Fruit fly (Drosophila melanogaster): ENCODE measurements around the gene Chc.

Gene Chc

DNA sequence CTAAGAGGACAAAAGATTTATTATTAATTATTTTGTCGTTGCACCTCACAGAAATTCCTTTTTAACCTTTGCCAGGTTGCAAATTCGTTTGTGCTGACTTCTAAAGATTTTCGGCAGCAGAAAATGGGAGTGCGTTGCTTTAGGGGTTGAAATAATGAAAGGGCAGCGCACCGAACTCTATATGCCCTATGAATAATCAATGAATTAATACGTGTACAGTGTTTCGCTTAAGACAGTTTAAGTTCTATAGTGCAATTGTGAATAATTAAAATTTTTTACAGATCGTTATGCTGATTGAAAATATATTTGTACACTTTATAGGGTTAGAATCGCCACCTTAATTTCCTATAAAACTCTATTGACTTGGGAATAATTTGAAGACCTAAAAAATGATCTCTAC is 19.2 kb downstream of the Chc start:
- TF ChIP-seq CG17806 (tag; optimal IDR thresholded peaks at IDR 0.05) (no peak), CG15710 (tag; optimal IDR thresholded peaks at IDR 0.05) (no peak), CG8301 (tag; optimal IDR thresholded peaks at IDR 0.05) (no peak), CG10348 (GFP tag; IDR thresholded peaks at IDR 0.05) (no peak), CG9948 (tag; optimal IDR thresholded peaks at IDR 0.05) (no peak), rn (GFP tag; IDR thresholded peaks at IDR 0.05) (no peak), CG12605 (GFP tag; IDR thresholded peaks at IDR 0.05) (no peak), fd96Ca (GFP tag; IDR thresholded peaks at IDR 0.05) (no peak), D1 (tag; optimal IDR thresholded peaks at IDR 0.05) (no peak), CG13204 (GFP tag; optimal IDR thresholded peaks at IDR 0.05) (no peak), CG14655 (GFP tag; optimal IDR thresholded peaks at IDR 0.05) (no peak), CG32121 (GFP tag; IDR thresholded peaks at IDR 0.05) (no peak), Ets98B (GFP tag; IDR thresholded peaks at IDR 0.05) (no peak), Snoo (tag; optimal IDR thresholded peaks at IDR 0.05) (no peak), EcR (GFP tag; optimal IDR thresholded peaks at IDR 0.05) (no peak), CG8159 (tag; optimal IDR thresholded peaks at IDR 0.05) (no peak), CG34367 (tag; optimal IDR thresholded peaks at IDR 0.05) (no peak), gl (tag; optimal IDR thresholded peaks at IDR 0.05) (no peak), Pif1A (GFP tag; optimal IDR thresholded peaks at IDR 0.05) (no peak), Pif1B (GFP tag; optimal IDR thresholded peaks at IDR 0.05) (no peak)

DNA sequence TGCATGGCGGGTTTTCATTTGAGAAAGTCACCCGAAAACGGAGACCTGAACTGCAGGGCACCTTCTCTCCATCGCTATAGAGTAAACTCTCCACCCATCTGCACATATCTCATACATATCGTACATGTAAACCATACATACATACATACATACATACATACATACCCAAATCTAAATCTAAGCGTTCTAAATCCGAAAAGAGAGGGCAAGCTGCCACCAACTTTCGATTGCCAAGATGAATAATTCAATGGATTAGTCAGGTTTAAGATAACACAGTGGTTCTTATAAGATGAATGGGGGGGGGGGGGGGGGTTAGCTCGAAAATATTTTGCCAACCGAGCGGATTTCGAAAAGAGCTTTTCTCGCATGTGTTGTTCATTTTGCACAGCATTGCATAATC is 20.8 kb downstream of the Chc start:
- TF ChIP-seq CG8159 (tag; optimal IDR thresholded peaks at IDR 0.05) (no peak), CG17806 (tag; optimal IDR thresholded peaks at IDR 0.05) (no peak), CG8301 (tag; optimal IDR thresholded peaks at IDR 0.05) (no peak), gl (tag; optimal IDR thresholded peaks at IDR 0.05) (no peak), Snoo (tag; optimal IDR thresholded peaks at IDR 0.05) (no peak), CG4496 (GFP tag; IDR thresholded peaks at IDR 0.05) (no peak), Pif1A (GFP tag; optimal IDR thresholded peaks at IDR 0.05) (no peak), CG34367 (tag; optimal IDR thresholded peaks at IDR 0.05) (no peak), Ets98B (GFP tag; IDR thresholded peaks at IDR 0.05) (no peak), CG9948 (tag; optimal IDR thresholded peaks at IDR 0.05) (no peak), CG14655 (GFP tag; optimal IDR thresholded peaks at IDR 0.05) (no peak), CG32121 (GFP tag; IDR thresholded peaks at IDR 0.05) (no peak), Pif1B (GFP tag; optimal IDR thresholded peaks at IDR 0.05) (no peak)

dm6 chrX:15813224-15813623 is 22.1 kb downstream of the Chc start:
- no peak for TF ChIP-seq CG12605 (GFP tag; IDR thresholded peaks at IDR 0.05)
- TF ChIP-seq CG4496 (GFP tag; IDR thresholded peaks at IDR 0.05) = no peak
- no peak for TF ChIP-seq CG15710 (tag; optimal IDR thresholded peaks at IDR 0.05)
- TF ChIP-seq D1 (tag; optimal IDR thresholded peaks at IDR 0.05) = no peak
- no peak for TF ChIP-seq Snoo (tag; optimal IDR thresholded peaks at IDR 0.05)
- no peak for TF ChIP-seq Pif1B (GFP tag; optimal IDR thresholded peaks at IDR 0.05)
- TF ChIP-seq CG8301 (tag; optimal IDR thresholded peaks at IDR 0.05) = no peak
- TF ChIP-seq Pif1A (GFP tag; optimal IDR thresholded peaks at IDR 0.05) = no peak
- no peak for TF ChIP-seq CG17806 (tag; optimal IDR thresholded peaks at IDR 0.05)
- no peak for TF ChIP-seq CG10348 (GFP tag; IDR thresholded peaks at IDR 0.05)
- no peak for TF ChIP-seq CG9948 (tag; optimal IDR thresholded peaks at IDR 0.05)
- no peak for TF ChIP-seq CG34367 (tag; optimal IDR thresholded peaks at IDR 0.05)
- TF ChIP-seq gl (tag; optimal IDR thresholded peaks at IDR 0.05) = no peak
- no peak for TF ChIP-seq EcR (GFP tag; optimal IDR thresholded peaks at IDR 0.05)
- TF ChIP-seq CG32121 (GFP tag; IDR thresholded peaks at IDR 0.05) = no peak
- no peak for TF ChIP-seq fd96Ca (GFP tag; IDR thresholded peaks at IDR 0.05)
- TF ChIP-seq CG14655 (GFP tag; optimal IDR thresholded peaks at IDR 0.05) = no peak
- no peak for TF ChIP-seq CG13204 (GFP tag; optimal IDR thresholded peaks at IDR 0.05)

dm6 chrX:15812615-15812995 is 22.7 kb downstream of the Chc start:
- peak; percentile 1 for TF ChIP-seq CG14655 (GFP tag; optimal IDR thresholded peaks at IDR 0.05)
- TF ChIP-seq EcR (GFP tag; optimal IDR thresholded peaks at IDR 0.05) = no peak
- TF ChIP-seq CG4496 (GFP tag; IDR thresholded peaks at IDR 0.05) = peak; percentile 22; the same call in 1 of the 3 replicates

- TF ChIP-seq Snoo (tag; optimal IDR thresholded peaks at IDR 0.05) (no peak), CG4496 (GFP tag; IDR thresholded peaks at IDR 0.05) (peak; percentile 71), fd96Ca (GFP tag; IDR thresholded peaks at IDR 0.05) (peak; percentile 68), Ets98B (GFP tag; IDR thresholded peaks at IDR 0.05) (peak; percentile 84), CG32121 (GFP tag; IDR thresholded peaks at IDR 0.05) (peak; percentile 73; the same call in 1 of the 2 replicates), rn (GFP tag; IDR thresholded peaks at IDR 0.05) (no peak), EcR (GFP tag; optimal IDR thresholded peaks at IDR 0.05) (peak; percentile 31), CG8159 (tag; optimal IDR thresholded peaks at IDR 0.05) (no peak), Pif1B (GFP tag; optimal IDR thresholded peaks at IDR 0.05) (peak; percentile 47), CG17806 (tag; optimal IDR thresholded peaks at IDR 0.05) (no peak), Pif1A (GFP tag; optimal IDR thresholded peaks at IDR 0.05) (no peak), CG13204 (GFP tag; optimal IDR thresholded peaks at IDR 0.05) (no peak), gl (tag; optimal IDR thresholded peaks at IDR 0.05) (no peak), CG9948 (tag; optimal IDR thresholded peaks at IDR 0.05) (no peak), CG15710 (tag; optimal IDR thresholded peaks at IDR 0.05) (no peak), CG14655 (GFP tag; optimal IDR thresholded peaks at IDR 0.05) (no peak), CG34367 (tag; optimal IDR thresholded peaks at IDR 0.05) (no peak), CG12605 (GFP tag; IDR thresholded peaks at IDR 0.05) (peak; percentile 67), CG10348 (GFP tag; IDR thresholded peaks at IDR 0.05) (no peak), CG8301 (tag; optimal IDR thresholded peaks at IDR 0.05) (no peak), D1 (tag; optimal IDR thresholded peaks at IDR 0.05) (no peak)
Measured at dm6 chrX:15811666-15812614, 23.4 kb downstream of the Chc start.
